Worm (Caenorhabditis elegans) whole organism, midembryonic: Measurements from ENCODE around the gene srt-29.

Experiments
- T22C8.4 ChIP-seq: fragments of 200-800 bp; sonication (Bioruptor generic); IDR thresholded peaks from 2 replicates; pipeline ENCODE4 v1.3.6; 2022; ENCODE audit warnings: missing genetic modification characterization, missing compliant biosample characterization
- flt-1 ChIP-seq: fragments of 200-800 bp; sonication (Bioruptor generic); IDR thresholded peaks from 2 replicates; pipeline ENCODE4 v1.3.6; 2022; ENCODE audit warnings: missing genetic modification characterization, missing compliant biosample characterization
- klf-2 ChIP-seq: fragments of 200-800 bp; sonication (Bioruptor generic); conservative IDR thresholded peaks from 2 replicates; pipeline ENCODE4 v1.3.6; 2022; ENCODE audit warnings: missing genetic modification reagents, missing genetic modification characterization, missing compliant biosample characterization
- ref-1 ChIP-seq: fragments of 200-800 bp; sonication (Bioruptor generic); conservative IDR thresholded peaks from 2 replicates; pipeline ENCODE4 v1.3.6; 2022; ENCODE audit warnings: missing genetic modification reagents, missing genetic modification characterization, missing compliant biosample characterization
- tab-1 ChIP-seq: fragments of 200-800 bp; sonication (Bioruptor generic); IDR thresholded peaks from 2 replicates; pipeline ENCODE4 v1.3.6; 2022; ENCODE audit warnings: missing genetic modification characterization, missing compliant biosample characterization
- ztf-23 ChIP-seq: fragments of 200-800 bp; sonication (Bioruptor generic); IDR thresholded peaks from 2 replicates; pipeline ENCODE4 v1.3.6; 2022; ENCODE audit warnings: missing genetic modification reagents, missing genetic modification characterization, missing compliant biosample characterization
- ztf-29 ChIP-seq: fragments of 200-800 bp; sonication (Bioruptor generic); IDR thresholded peaks from 2 replicates; pipeline ENCODE4 v1.3.6; 2022; ENCODE audit warnings: missing genetic modification reagents, missing genetic modification characterization, missing compliant biosample characterization

- TF ChIP-seq ztf-23 (GFP tag; lab: Robert Waterston, UW) (no peak), flt-1 (GFP tag; lab: Robert Waterston, UW) (no peak), ztf-29 (no peak), ref-1 (GFP tag; lab: Robert Waterston, UW) (no peak), tab-1 (GFP tag; lab: Robert Waterston, UW) (no peak), klf-2 (GFP tag; lab: Robert Waterston, UW) (no peak), T22C8.4 (GFP tag; lab: Robert Waterston, UW) (no peak)
These were observed 34.1 kb upstream of the srt-29 start, which contains the start of gene srx-26 for ce11 chrV:2753007-2753406.
